Fruit fly (Drosophila melanogaster) whole organism, adult: Measurements from ENCODE around the gene Dhc62B.

Source experiments
- CG11617 ChIP-seq: fragments of 200-800 bp; sonication (Bioruptor generic); optimal IDR thresholded peaks from 2 replicates; lab custom pipeline; 2017; ENCODE audit warnings: mild to moderate bottlenecking, missing biosample characterization, missing genetic modification reagents, missing genetic modification characterization
- CG12768 ChIP-seq: fragments of 200-800 bp; sonication (Bioruptor generic); optimal IDR thresholded peaks from 2 replicates; lab custom pipeline; 2017; ENCODE audit warnings: missing biosample characterization, missing genetic modification characterization, mild to moderate bottlenecking, moderate library complexity, missing genetic modification reagents
- CG14711 ChIP-seq: fragments of 200-800 bp; sonication (Bioruptor generic); optimal IDR thresholded peaks from 2 replicates; lab custom pipeline; 2018; ENCODE audit warnings: missing biosample characterization, mild to moderate bottlenecking, missing genetic modification characterization, moderate library complexity
- CG1620 ChIP-seq: fragments of 200-800 bp; sonication (Bioruptor generic); optimal IDR thresholded peaks from 2 replicates; lab custom pipeline; 2016; ENCODE audit warnings: missing biosample characterization, missing genetic modification characterization
- CG33017 ChIP-seq: fragments of 200-800 bp; sonication (Bioruptor generic); optimal IDR thresholded peaks from 2 replicates; lab custom pipeline; 2018; ENCODE audit warnings: missing biosample characterization, mild to moderate bottlenecking, missing genetic modification characterization, moderate library complexity
- CG5204 ChIP-seq: fragments of 200-800 bp; sonication (Bioruptor generic); optimal IDR thresholded peaks from 2 replicates; lab custom pipeline; 2016; ENCODE audit warnings: missing biosample characterization, missing genetic modification characterization
- CG7045 ChIP-seq: fragments of 200-800 bp; sonication (Bioruptor generic); optimal IDR thresholded peaks from 2 replicates; lab custom pipeline; 2017; ENCODE audit warnings: missing biosample characterization, mild to moderate bottlenecking, missing genetic modification characterization
- CG7101 ChIP-seq: fragments of 200-800 bp; sonication (Bioruptor generic); optimal IDR thresholded peaks from 2 replicates; lab custom pipeline; 2018; ENCODE audit warnings: missing biosample characterization, mild to moderate bottlenecking, missing genetic modification characterization, moderate library complexity
- Clk ChIP-seq: fragments of 200-800 bp; sonication (Bioruptor generic); optimal IDR thresholded peaks from 2 replicates; lab custom pipeline; 2017; ENCODE audit warnings: missing biosample characterization, missing genetic modification characterization
- Crg-1 ChIP-seq: fragments of 200-800 bp; sonication (Bioruptor generic); optimal IDR thresholded peaks from 2 replicates; lab custom pipeline; 2016; ENCODE audit warnings: missing biosample characterization, missing genetic modification characterization
- Hr96 ChIP-seq: fragments of 200-800 bp; sonication (Bioruptor generic); optimal IDR thresholded peaks from 2 replicates; lab custom pipeline; 2016; ENCODE audit warnings: missing biosample characterization, missing genetic modification characterization
- Mnt ChIP-seq: fragments of 200-800 bp; sonication (Bioruptor generic); optimal IDR thresholded peaks from 2 replicates; lab custom pipeline; 2016; ENCODE audit warnings: missing biosample characterization, mild to moderate bottlenecking, missing genetic modification characterization
- bab1 ChIP-seq: fragments of 200-800 bp; sonication (Bioruptor generic); optimal IDR thresholded peaks from 3 replicates; lab custom pipeline; 2019; ENCODE audit warnings: missing biosample characterization, mild to moderate bottlenecking, missing genetic modification characterization, moderate library complexity
- cic ChIP-seq: fragments of 200-800 bp; sonication (Bioruptor generic); optimal IDR thresholded peaks from 2 replicates; lab custom pipeline; 2017; ENCODE audit warnings: missing biosample characterization, mild to moderate bottlenecking, missing genetic modification characterization, moderate library complexity
- cnc ChIP-seq, 2 experiments: fragments of >200 bp; optimal IDR thresholded peaks; 2 replicates each; lab custom pipeline; 2017
- kay ChIP-seq: fragments of 200-800 bp; sonication (Bioruptor generic); peaks from one replicate; lab custom pipeline; 2016; ENCODE audit warnings: missing biosample characterization, missing genetic modification characterization, borderline replicate concordance
- ovo ChIP-seq: fragments of 200-800 bp; sonication (Bioruptor generic); optimal IDR thresholded peaks from 2 replicates; lab custom pipeline; 2016; ENCODE audit warnings: missing biosample characterization, missing genetic modification characterization
- pad ChIP-seq: fragments of 200-800 bp; sonication (Bioruptor generic); optimal IDR thresholded peaks from 3 replicates; lab custom pipeline; 2017; ENCODE audit warnings: missing biosample characterization, missing genetic modification characterization, mild to moderate bottlenecking, moderate library complexity, missing genetic modification reagents
- tj ChIP-seq: fragments of 200-800 bp; sonication (Bioruptor generic); optimal IDR thresholded peaks from 3 replicates; lab custom pipeline; 2017; ENCODE audit warnings: missing biosample characterization, mild to moderate bottlenecking, missing genetic modification characterization, moderate library complexity
- toe ChIP-seq: fragments of 200-800 bp; sonication (Bioruptor generic); optimal IDR thresholded peaks from 2 replicates; lab custom pipeline; 2016; ENCODE audit warnings: missing biosample characterization, missing genetic modification characterization

Dhc62B gene

DNA sequence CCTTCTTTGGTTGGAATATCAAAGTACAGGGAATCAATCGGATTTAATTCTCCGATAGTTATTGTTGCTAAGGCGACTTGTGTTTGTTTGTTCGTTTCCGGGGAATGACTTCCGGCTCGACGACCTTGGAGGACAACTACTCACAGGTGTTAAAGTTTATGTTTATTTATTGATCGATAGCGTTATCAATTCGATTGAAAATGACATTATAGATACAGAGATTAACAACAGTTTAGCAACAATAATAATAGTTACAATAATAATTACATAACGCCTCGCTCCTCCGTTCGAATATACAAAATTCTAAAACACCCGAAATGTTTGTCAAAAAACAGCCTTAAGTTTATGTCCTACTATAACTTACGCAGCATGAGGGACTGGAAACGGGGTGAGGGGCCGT is at the start of gene Dhc62B:
Dhc62B (minus strand) TSS at position 101 of the 400 bp plus-strand sequence.
- TF ChIP-seq cnc (optimal IDR thresholded peaks at IDR 0.05; lab: Kevin White, UChicago) (no peak), tj (GFP tag; lab: Kevin White, UChicago) (no peak), Hr96 (no peak), CG11617 (GFP tag; lab: Kevin White, UChicago) (no peak), kay (GFP tag; lab: Kevin White, UChicago) (no peak), CG33017 (tag; lab: Kevin White, UChicago) (no peak), bab1 (no peak), CG5204 (no peak), Crg-1 (GFP tag; lab: Kevin White, UChicago) (no peak), CG7101 (tag; lab: Kevin White, UChicago) (no peak), Mnt (GFP tag; lab: Kevin White, UChicago) (no peak), cic (GFP tag; lab: Kevin White, UChicago) (no peak), CG1620 (no peak), CG14711 (tag; lab: Kevin White, UChicago) (no peak)

DNA sequence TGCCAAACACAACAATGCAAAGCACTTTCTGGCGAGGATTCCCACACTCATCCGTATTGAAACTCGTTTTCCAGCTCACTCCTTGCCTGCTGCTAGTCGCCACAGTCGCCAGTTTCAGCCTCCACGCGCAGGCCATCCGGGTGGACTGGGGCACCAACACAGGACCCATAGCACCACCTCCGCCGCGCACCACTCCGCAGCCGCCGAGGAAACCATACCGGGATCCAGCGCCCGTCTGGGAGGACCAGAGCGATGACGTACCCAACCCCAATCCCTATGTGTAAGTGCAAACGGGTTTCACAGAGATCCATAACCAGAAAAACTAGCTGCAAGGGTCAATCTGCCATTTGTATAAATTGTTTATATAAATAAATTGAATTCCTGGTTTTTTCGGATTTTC is 49.6 kb upstream of the Dhc62B start:
- TF ChIP-seq cnc (optimal IDR thresholded peaks at IDR 0.05; lab: Kevin White, UChicago) (no peak), Mnt (GFP tag; lab: Kevin White, UChicago) (no peak), Hr96 (no peak), pad (no peak), CG12768 (GFP tag; lab: Kevin White, UChicago) (no peak), Crg-1 (GFP tag; lab: Kevin White, UChicago) (no peak), bab1 (no peak), CG1620 (no peak), tj (GFP tag; lab: Kevin White, UChicago) (no peak), cic (GFP tag; lab: Kevin White, UChicago) (no peak), toe (no peak), CG14711 (tag; lab: Kevin White, UChicago) (no peak), kay (GFP tag; lab: Kevin White, UChicago) (no peak), ovo (no peak), CG7045 (GFP tag; lab: Kevin White, UChicago) (no peak), CG5204 (no peak), Clk (GFP tag; lab: Kevin White, UChicago) (no peak), CG33017 (tag; lab: Kevin White, UChicago) (no peak)

DNA sequence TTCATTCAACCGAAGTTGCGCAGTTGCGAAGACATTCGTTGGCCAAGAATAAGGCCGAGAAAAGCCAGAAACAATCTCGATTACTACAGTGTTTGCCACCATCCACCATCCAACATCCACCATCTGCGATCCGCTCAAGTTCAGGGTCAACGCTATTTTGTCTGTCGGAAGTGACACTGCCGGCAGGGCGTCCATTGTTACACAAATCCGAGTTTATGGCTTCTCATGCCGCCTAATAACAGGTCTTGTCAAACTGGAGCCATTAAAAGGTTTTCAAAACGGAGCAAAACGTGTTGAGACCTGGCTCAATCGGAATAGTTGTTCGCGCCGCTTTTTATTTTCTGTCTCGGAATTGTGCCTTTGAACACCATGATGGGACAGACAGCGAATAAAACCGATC is 47.3 kb upstream of the Dhc62B start:
- no peak for TF ChIP-seq CG14711 (tag; lab: Kevin White, UChicago)
- no peak for TF ChIP-seq cic (GFP tag; lab: Kevin White, UChicago)
- TF ChIP-seq Crg-1 (GFP tag; lab: Kevin White, UChicago) = no peak
- no peak for TF ChIP-seq CG11617 (GFP tag; lab: Kevin White, UChicago)
- no peak for TF ChIP-seq ovo
- TF ChIP-seq toe = no peak
- TF ChIP-seq Mnt (GFP tag; lab: Kevin White, UChicago) = no peak
- TF ChIP-seq tj (GFP tag; lab: Kevin White, UChicago) = no peak
- no peak for TF ChIP-seq cnc (optimal IDR thresholded peaks at IDR 0.05; lab: Kevin White, UChicago)
- no peak for TF ChIP-seq Clk (GFP tag; lab: Kevin White, UChicago)
- no peak for TF ChIP-seq Hr96
- TF ChIP-seq CG7101 (tag; lab: Kevin White, UChicago) = no peak
- TF ChIP-seq CG12768 (GFP tag; lab: Kevin White, UChicago) = no peak
- TF ChIP-seq CG7045 (GFP tag; lab: Kevin White, UChicago) = no peak
- TF ChIP-seq CG5204 = no peak
- TF ChIP-seq pad = no peak
- TF ChIP-seq kay (GFP tag; lab: Kevin White, UChicago) = no peak
- no peak for TF ChIP-seq CG1620

DNA sequence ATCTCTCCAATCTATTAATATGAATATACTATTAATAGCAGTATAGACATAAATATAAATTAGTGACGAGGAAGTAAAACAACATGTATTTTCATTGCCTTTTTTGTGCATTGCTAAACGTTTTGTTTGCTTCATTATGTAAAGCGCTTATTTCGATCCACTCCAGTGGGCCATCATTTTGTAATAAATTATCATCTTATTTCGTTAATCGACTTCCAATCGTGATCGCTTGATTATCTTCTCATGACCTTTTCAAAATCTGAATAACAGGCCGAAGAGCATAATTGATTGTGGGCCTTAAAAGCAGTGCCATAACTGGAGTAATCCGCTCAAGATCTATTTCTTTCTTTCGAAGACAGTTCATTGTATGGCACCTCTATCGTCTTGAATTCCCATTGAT is 45.8 kb upstream of the Dhc62B start:
- TF ChIP-seq cnc (optimal IDR thresholded peaks at IDR 0.05; lab: Kevin White, UChicago) = no peak
- TF ChIP-seq Hr96 = no peak

DNA sequence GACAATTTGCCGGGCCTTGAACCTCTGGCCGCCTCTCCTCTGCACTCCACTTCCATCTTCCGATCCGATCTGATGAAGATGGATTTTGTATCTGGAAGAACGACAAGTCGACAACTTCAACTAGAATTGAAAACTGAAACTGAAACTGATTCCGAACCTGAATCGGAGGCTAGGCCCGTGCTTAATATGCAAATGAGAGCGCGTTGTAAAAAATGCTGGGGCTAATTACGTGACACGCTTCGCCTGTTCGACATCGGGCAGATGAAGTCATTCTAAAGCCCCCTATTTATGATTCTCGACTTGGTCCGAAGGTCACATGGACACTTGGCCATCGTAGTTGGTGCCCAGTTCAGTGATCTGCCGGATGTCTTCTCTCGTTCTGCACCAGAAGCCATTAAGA is 45.1 kb upstream of the Dhc62B start:
- TF ChIP-seq CG33017 (tag; lab: Kevin White, UChicago) (no peak), CG14711 (tag; lab: Kevin White, UChicago) (no peak), cnc (optimal IDR thresholded peaks at IDR 0.05; lab: Kevin White, UChicago) (no peak), CG1620 (no peak), ovo (no peak), Crg-1 (GFP tag; lab: Kevin White, UChicago) (no peak), kay (GFP tag; lab: Kevin White, UChicago) (no peak)

DNA sequence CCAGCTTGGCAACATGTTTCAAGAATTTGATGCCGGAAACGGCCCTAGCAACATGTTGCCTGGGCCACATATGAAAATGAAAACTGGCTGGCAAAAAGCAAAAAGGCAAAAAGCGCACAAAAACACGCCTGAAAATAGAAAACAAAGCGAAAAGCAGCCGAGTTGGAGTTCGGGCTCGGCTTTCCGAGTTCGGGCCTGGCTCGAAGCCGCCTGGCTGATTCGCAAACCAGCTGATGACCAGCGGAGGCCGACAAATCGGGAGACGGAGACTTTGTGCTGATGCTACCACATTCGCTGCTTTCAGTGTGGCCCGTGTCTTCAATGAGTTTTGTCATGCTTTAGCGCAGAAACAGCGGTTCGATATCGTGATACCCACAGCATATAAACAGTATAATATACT is 38.7 kb upstream of the Dhc62B start, which contains the start of gene GV1:
GV1 (plus strand) TSS at position 301 of the 400 bp plus-strand sequence.
- TF ChIP-seq Hr96 = no peak
- TF ChIP-seq CG33017 (tag; lab: Kevin White, UChicago) = no peak
- no peak for TF ChIP-seq CG5204
- TF ChIP-seq Mnt (GFP tag; lab: Kevin White, UChicago) = no peak
- TF ChIP-seq CG11617 (GFP tag; lab: Kevin White, UChicago) = no peak
- no peak for TF ChIP-seq Crg-1 (GFP tag; lab: Kevin White, UChicago)
- no peak for TF ChIP-seq toe
- TF ChIP-seq cnc (optimal IDR thresholded peaks at IDR 0.05; lab: Kevin White, UChicago) = no peak

DNA sequence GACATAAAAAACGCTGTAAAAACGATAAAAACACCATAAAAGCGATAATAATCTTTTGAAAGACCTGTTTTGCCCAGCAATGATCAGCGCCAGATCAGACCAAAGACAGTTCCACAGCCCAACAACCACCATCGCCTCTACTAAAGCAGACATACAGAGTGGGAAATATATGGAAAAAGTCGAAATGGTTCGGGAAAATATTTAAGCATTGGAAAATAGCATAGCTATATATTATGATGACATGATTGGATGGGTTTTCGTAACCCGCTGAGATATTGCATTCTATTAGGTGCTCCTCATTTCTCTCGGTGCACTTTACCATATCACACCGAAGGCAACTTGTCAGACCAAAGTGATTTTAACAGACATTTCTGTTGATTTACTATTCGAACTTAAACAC is 37.1 kb upstream of the Dhc62B start:
- TF ChIP-seq Mnt (GFP tag; lab: Kevin White, UChicago) = no peak
- TF ChIP-seq CG5204 = peak; percentile 4
- no peak for TF ChIP-seq Clk (GFP tag; lab: Kevin White, UChicago)
- TF ChIP-seq CG7101 (tag; lab: Kevin White, UChicago) = no peak
- no peak for TF ChIP-seq bab1
- TF ChIP-seq cnc (optimal IDR thresholded peaks at IDR 0.05; lab: Kevin White, UChicago) = no peak
- peak; percentile 45 for TF ChIP-seq CG7045 (GFP tag; lab: Kevin White, UChicago)
- TF ChIP-seq CG11617 (GFP tag; lab: Kevin White, UChicago) = no peak
